Fruit fly (Drosophila melanogaster): ENCODE measurements around the gene CG42302.

The CG42302 gene

DNA sequence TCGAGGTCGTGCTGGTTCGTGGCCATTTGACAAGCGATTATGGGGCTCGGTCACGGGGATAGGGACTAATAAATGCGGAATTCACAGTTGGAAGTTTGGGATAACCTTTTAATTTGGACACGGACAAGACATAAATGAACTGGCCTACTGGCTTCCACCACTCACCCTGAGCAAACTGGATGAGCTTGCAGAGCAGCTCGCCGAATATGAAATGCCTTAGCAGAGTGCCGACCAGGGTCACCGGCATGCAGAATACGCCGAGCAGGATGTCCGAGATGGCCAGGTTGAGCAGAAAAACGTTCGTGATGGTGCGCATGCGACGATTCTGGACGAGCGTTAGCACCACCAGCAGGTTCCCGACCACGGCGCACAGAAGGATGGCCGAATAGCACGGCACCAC is at the start of gene CG42302:
CG42302 (minus strand) TSS at position 101 of the 400 bp plus-strand sequence.
- TF ChIP-seq Crg-1 (GFP tag; optimal IDR thresholded peaks at IDR 0.05) = no peak
- TF ChIP-seq cnc (optimal IDR thresholded peaks at IDR 0.05) = no peak
- TF ChIP-seq Mnt (GFP tag; optimal IDR thresholded peaks at IDR 0.05) = no peak
- TF ChIP-seq bab1 (GFP tag; optimal IDR thresholded peaks at IDR 0.05) = no peak

- TF ChIP-seq CG7045 (GFP tag; optimal IDR thresholded peaks at IDR 0.05) = no peak
- peak; percentile 53 for TF ChIP-seq Mnt (GFP tag; optimal IDR thresholded peaks at IDR 0.05)
- peak; percentile 45 for TF ChIP-seq tj (GFP tag; optimal IDR thresholded peaks at IDR 0.05)
- TF ChIP-seq pad (GFP tag; optimal IDR thresholded peaks at IDR 0.05) = peak; percentile 11
Observed at dm6 chrX:18774818-18775343, 49.4 kb upstream of the CG42302 start, which contains the start of gene CG6891. CG6891 (plus strand) TSS chrX:18775228.

- TF ChIP-seq Mnt (GFP tag; optimal IDR thresholded peaks at IDR 0.05) (no peak), CG7045 (GFP tag; optimal IDR thresholded peaks at IDR 0.05) (no peak), cic (GFP tag; optimal IDR thresholded peaks at IDR 0.05) (no peak), CG1620 (GFP tag; optimal IDR thresholded peaks at IDR 0.05) (no peak), ovo (GFP tag; optimal IDR thresholded peaks at IDR 0.05) (no peak), pad (GFP tag; optimal IDR thresholded peaks at IDR 0.05) (no peak), CG14711 (tag; optimal IDR thresholded peaks at IDR 0.05) (no peak), bab1 (GFP tag; optimal IDR thresholded peaks at IDR 0.05) (no peak), tj (GFP tag; optimal IDR thresholded peaks at IDR 0.05) (no peak), Crg-1 (GFP tag; optimal IDR thresholded peaks at IDR 0.05) (no peak), CG33017 (tag; optimal IDR thresholded peaks at IDR 0.05) (no peak), CG11617 (GFP tag; optimal IDR thresholded peaks at IDR 0.05) (no peak), Clk (GFP tag; optimal IDR thresholded peaks at IDR 0.05) (no peak), cnc (optimal IDR thresholded peaks at IDR 0.05) (no peak), CG12768 (GFP tag; optimal IDR thresholded peaks at IDR 0.05) (no peak), CG5204 (GFP tag; optimal IDR thresholded peaks at IDR 0.05) (no peak), kay (GFP tag; ENCODE audit: borderline replicate concordance) (no peak), Hr96 (GFP tag; optimal IDR thresholded peaks at IDR 0.05) (no peak), CG7101 (tag; optimal IDR thresholded peaks at IDR 0.05) (no peak), toe (GFP tag; optimal IDR thresholded peaks at IDR 0.05) (no peak)
Observed at dm6 chrX:18773817-18774216, 48.3 kb upstream of the CG42302 start, which contains the start of gene CCKLR-17D3. CCKLR-17D3 (minus strand) TSS chrX:18774027.

DNA sequence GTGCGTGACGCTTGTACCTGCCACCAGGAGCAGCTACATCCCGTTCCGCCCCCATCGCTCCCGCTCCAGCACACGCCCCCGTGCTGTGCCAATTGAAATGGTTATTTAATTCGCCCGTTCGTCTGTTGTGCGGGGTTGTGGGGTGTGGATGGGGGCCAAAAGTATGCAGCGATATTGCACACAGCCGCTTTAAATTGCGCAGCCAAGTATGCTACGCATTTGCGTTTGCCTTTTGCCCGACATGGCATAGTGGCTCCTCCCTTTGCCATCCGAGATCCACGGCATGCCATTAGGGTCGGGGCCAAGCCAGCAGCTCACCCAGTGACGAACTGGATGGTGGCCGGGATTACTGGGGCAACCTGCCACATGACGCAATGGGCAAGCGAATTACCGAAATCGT is 46.5 kb upstream of the CG42302 start:
- TF ChIP-seq Mnt (GFP tag; optimal IDR thresholded peaks at IDR 0.05) = no peak
- TF ChIP-seq toe (GFP tag; optimal IDR thresholded peaks at IDR 0.05) = no peak
- TF ChIP-seq bab1 (GFP tag; optimal IDR thresholded peaks at IDR 0.05) = no peak
- no peak for TF ChIP-seq ovo (GFP tag; optimal IDR thresholded peaks at IDR 0.05)
- no peak for TF ChIP-seq pad (GFP tag; optimal IDR thresholded peaks at IDR 0.05)

DNA sequence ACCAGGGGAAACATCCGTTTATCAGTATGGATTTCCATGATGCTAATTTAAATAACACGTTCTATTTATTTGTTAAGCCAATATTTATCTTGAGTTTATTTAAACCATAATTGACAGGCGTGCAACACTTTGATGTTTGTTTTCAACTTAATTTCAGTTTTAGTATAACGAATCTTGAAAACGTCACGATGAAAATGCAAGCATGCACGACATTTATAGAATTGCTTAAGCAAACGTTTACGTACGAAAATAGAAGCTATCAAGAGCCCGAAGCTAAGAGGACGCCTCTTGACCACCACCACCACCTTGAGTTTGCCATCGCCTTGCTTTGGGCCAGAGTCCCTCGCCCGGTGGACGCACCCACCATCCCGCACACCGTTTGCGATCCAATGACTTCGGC is 45.9 kb upstream of the CG42302 start:
- TF ChIP-seq Crg-1 (GFP tag; optimal IDR thresholded peaks at IDR 0.05) (no peak), CG7101 (tag; optimal IDR thresholded peaks at IDR 0.05) (no peak), Mnt (GFP tag; optimal IDR thresholded peaks at IDR 0.05) (no peak), CG12768 (GFP tag; optimal IDR thresholded peaks at IDR 0.05) (no peak), CG11617 (GFP tag; optimal IDR thresholded peaks at IDR 0.05) (no peak), Hr96 (GFP tag; optimal IDR thresholded peaks at IDR 0.05) (no peak), toe (GFP tag; optimal IDR thresholded peaks at IDR 0.05) (no peak), pad (GFP tag; optimal IDR thresholded peaks at IDR 0.05) (no peak), CG5204 (GFP tag; optimal IDR thresholded peaks at IDR 0.05) (no peak), tj (GFP tag; optimal IDR thresholded peaks at IDR 0.05) (no peak), cnc (optimal IDR thresholded peaks at IDR 0.05) (no peak), bab1 (GFP tag; optimal IDR thresholded peaks at IDR 0.05) (no peak), CG33017 (tag; optimal IDR thresholded peaks at IDR 0.05) (no peak), Clk (GFP tag; optimal IDR thresholded peaks at IDR 0.05) (no peak), kay (GFP tag; ENCODE audit: borderline replicate concordance) (no peak), CG7045 (GFP tag; optimal IDR thresholded peaks at IDR 0.05) (no peak), CG1620 (GFP tag; optimal IDR thresholded peaks at IDR 0.05) (no peak), CG14711 (tag; optimal IDR thresholded peaks at IDR 0.05) (no peak), cic (GFP tag; optimal IDR thresholded peaks at IDR 0.05) (no peak), ovo (GFP tag; optimal IDR thresholded peaks at IDR 0.05) (no peak)

DNA sequence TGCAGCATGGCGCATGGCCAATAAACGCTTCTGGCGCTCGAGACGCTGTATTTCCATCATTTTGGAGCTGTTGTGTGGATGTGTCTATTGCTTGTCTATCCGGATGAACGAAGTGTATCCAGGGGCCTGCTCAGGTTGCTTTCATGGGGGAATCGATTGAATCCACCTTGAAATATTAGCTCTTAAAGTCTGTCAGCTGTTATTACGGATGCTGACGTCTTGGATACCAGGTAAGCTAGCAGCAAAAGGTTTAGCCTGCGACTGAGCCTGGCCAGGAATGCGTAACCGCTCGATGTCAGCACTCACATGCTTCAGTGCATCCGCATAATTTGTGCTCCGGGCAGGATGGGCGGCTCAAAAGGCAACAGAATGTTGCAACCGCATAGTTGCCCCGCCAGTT is 22.7 kb upstream of the CG42302 start, which contains the start of gene CG12609:
CG12609 (minus strand) TSS at position 101 of the 400 bp plus-strand sequence.
- TF ChIP-seq Clk (GFP tag; optimal IDR thresholded peaks at IDR 0.05) (no peak), CG11617 (GFP tag; optimal IDR thresholded peaks at IDR 0.05) (no peak), CG1620 (GFP tag; optimal IDR thresholded peaks at IDR 0.05) (no peak), ovo (GFP tag; optimal IDR thresholded peaks at IDR 0.05) (no peak), pad (GFP tag; optimal IDR thresholded peaks at IDR 0.05) (no peak), Hr96 (GFP tag; optimal IDR thresholded peaks at IDR 0.05) (no peak), cnc (optimal IDR thresholded peaks at IDR 0.05) (no peak), kay (GFP tag; ENCODE audit: borderline replicate concordance) (no peak), tj (GFP tag; optimal IDR thresholded peaks at IDR 0.05) (no peak), CG14711 (tag; optimal IDR thresholded peaks at IDR 0.05) (no peak), CG7101 (tag; optimal IDR thresholded peaks at IDR 0.05) (no peak), CG7045 (GFP tag; optimal IDR thresholded peaks at IDR 0.05) (no peak), CG5204 (GFP tag; optimal IDR thresholded peaks at IDR 0.05) (no peak), cic (GFP tag; optimal IDR thresholded peaks at IDR 0.05) (no peak), Crg-1 (GFP tag; optimal IDR thresholded peaks at IDR 0.05) (no peak), bab1 (GFP tag; optimal IDR thresholded peaks at IDR 0.05) (no peak), toe (GFP tag; optimal IDR thresholded peaks at IDR 0.05) (no peak), Mnt (GFP tag; optimal IDR thresholded peaks at IDR 0.05) (no peak), CG33017 (tag; optimal IDR thresholded peaks at IDR 0.05) (no peak)

Data from whole organism, adult.